Worm (Caenorhabditis elegans): ENCODE measurements around the gene pdi-1.

DNA sequence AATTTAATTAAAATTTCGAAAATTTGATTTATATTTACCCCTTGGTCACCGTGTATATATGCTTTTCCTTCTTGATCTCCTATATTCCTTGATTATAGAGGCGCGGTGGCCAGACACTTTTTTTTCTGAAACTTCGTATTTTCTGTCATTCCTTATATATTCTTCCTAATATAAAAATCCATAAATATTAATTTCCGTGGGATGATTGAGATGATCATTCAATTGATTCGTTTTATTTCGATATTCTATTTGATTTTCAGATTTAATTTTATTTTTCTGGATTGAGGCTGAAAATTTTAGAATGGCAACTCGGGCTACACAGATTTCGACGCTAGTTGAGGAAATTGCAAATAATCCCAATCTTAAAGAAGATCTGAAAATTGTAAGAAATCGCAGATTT is 5.3 kb upstream of the pdi-1 start, which contains the start of gene dph-1:
- TF ChIP-seq nhr-237 (tag; optimal IDR thresholded peaks at IDR 0.05) (no peak), F13H6.1 (tag; optimal IDR thresholded peaks at IDR 0.05) (no peak), snpc-4 (tag; optimal IDR thresholded peaks at IDR 0.05) (no peak), aly-2 (tag; optimal IDR thresholded peaks at IDR 0.05) (no peak), gmeb-1 (tag; optimal IDR thresholded peaks at IDR 0.05) (no peak), elt-1 (tag; optimal IDR thresholded peaks at IDR 0.05) (no peak), nhr-10 (tag; optimal IDR thresholded peaks at IDR 0.05) (no peak), unc-62 (GFP tag; optimal IDR thresholded peaks at IDR 0.05) (no peak)
